Fruit fly (Drosophila melanogaster) whole organism, embryonic: Measurements from ENCODE around the gene CG16790.
A peak's percentile ranks its signal among the peaks of the same experiment; 100 is the strongest.

Source experiments
- CG1647 ChIP-seq: fragments of 200-800 bp; sonication (Bioruptor generic); optimal IDR thresholded peaks from 3 replicates; lab custom pipeline; 2016; ENCODE audit warnings: missing biosample characterization, missing genetic modification characterization
- CG31365 ChIP-seq: fragments of 200-800 bp; sonication (Bioruptor generic); optimal IDR thresholded peaks from 2 replicates; lab custom pipeline; 2018; ENCODE audit warnings: missing biosample characterization, mild to moderate bottlenecking, missing genetic modification characterization
- CG5180 ChIP-seq: fragments of 200-800 bp; sonication (Bioruptor generic); optimal IDR thresholded peaks from 3 replicates; lab custom pipeline; 2017; ENCODE audit warnings: missing biosample characterization, missing genetic modification characterization, mild to moderate bottlenecking, moderate library complexity, missing genetic modification reagents
- CG7928 ChIP-seq: fragments of 200-800 bp; sonication (Bioruptor generic); optimal IDR thresholded peaks from 2 replicates; lab custom pipeline; 2017; ENCODE audit warnings: missing biosample characterization, mild to moderate bottlenecking, missing genetic modification characterization
- Optix ChIP-seq: fragments of 200-800 bp; sonication (Bioruptor generic); IDR thresholded peaks from 3 replicates; pipeline ENCODE4 v1.3.6; 2022; ENCODE audit warnings: missing biosample characterization, missing genetic modification characterization
- Poxn ChIP-seq: fragments of 200-800 bp; sonication (Bioruptor generic); IDR thresholded peaks from 2 replicates; pipeline ENCODE4 v1.3.6; 2022; ENCODE audit warnings: missing biosample characterization, missing genetic modification characterization
- ab ChIP-seq: fragments of 200-800 bp; sonication (Bioruptor generic); optimal IDR thresholded peaks from 2 replicates; lab custom pipeline; 2016; ENCODE audit warnings: missing biosample characterization, missing genetic modification characterization
- ap ChIP-seq: fragments of 200-800 bp; sonication (Bioruptor generic); IDR thresholded peaks from 2 replicates; pipeline ENCODE4 v1.3.6; 2022; ENCODE audit warnings: missing biosample characterization, missing genetic modification characterization
- bbx ChIP-seq: fragments of 200-800 bp; sonication (Bioruptor generic); IDR thresholded peaks from 2 replicates; pipeline ENCODE4 v1.3.6; 2022; ENCODE audit warnings: missing biosample characterization, missing genetic modification characterization; ENCODE audit not compliant: partially characterized antibody
- br ChIP-seq: fragments of >200 bp; optimal IDR thresholded peaks from 2 replicates; lab custom pipeline; 2017
- crol ChIP-seq: fragments of 200-800 bp; sonication (Bioruptor generic); IDR thresholded peaks from 2 replicates; pipeline ENCODE4 v1.3.6; 2022; ENCODE audit warnings: missing biosample characterization, missing genetic modification characterization
- gt ChIP-seq: fragments of 200-800 bp; sonication (Bioruptor generic); IDR thresholded peaks from 2 replicates; pipeline ENCODE4 v1.3.6; 2022; ENCODE audit warnings: missing biosample characterization, missing genetic modification characterization
- ro ChIP-seq: fragments of 200-800 bp; sonication (Bioruptor generic); IDR thresholded peaks from 2 replicates; pipeline ENCODE4 v1.3.6; 2022; ENCODE audit warnings: missing biosample characterization, missing genetic modification characterization
- usp ChIP-seq: fragments of >200 bp; optimal IDR thresholded peaks from 2 replicates; lab custom pipeline; 2017; ENCODE audit warnings: missing biosample characterization, missing genetic modification characterization

DNA sequence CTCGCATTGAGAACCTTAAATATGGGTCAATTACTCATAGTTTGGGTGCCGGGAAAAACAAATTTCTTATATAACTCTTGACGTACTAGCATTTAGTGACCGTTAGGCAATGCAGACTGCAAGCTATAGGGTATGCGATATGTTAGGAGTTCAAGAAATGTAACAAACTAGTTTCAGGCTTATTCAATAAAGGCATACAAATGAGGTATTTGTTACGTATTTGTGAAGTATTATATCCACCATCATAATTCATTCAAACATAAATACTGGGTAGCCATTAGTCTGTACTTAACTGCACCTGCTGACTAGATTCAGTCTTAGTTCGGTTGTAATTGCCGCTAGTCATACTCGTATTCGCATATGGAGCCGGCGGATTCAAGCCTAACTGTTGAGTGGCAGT is 38.2 kb upstream of the CG16790 start:
- TF ChIP-seq Optix (no peak), Poxn (GFP tag; lab: Robert Waterston, UW) (no peak), CG5180 (GFP tag; lab: Kevin White, UChicago) (no peak), usp (no peak), ap (GFP tag; lab: Robert Waterston, UW) (no peak), CG7928 (no peak), gt (GFP tag; lab: Robert Waterston, UW) (no peak), CG1647 (GFP tag; lab: Kevin White, UChicago) (no peak), crol (GFP tag; lab: Robert Waterston, UW) (no peak), CG31365 (tag; lab: Kevin White, UChicago) (no peak), ro (GFP tag; lab: Robert Waterston, UW) (no peak), ab (GFP tag; lab: Kevin White, UChicago) (no peak), bbx (GFP tag; lab: Robert Waterston, UW) (peak; percentile 31; the same call in 1 of the 2 replicates), br (lab: Kevin White, UChicago) (no peak)
